Worm (Caenorhabditis elegans) whole organism, late embryonic: ENCODE results near the gene ttm-1.

Experiments used
- C08G9.2 ChIP-seq: sonication (generic microtip); optimal IDR thresholded peaks from 2 replicates; lab custom pipeline; 2016; ENCODE audit warnings: mild to moderate bottlenecking, missing genetic modification characterization, moderate library complexity, missing compliant biosample characterization
- C38D4.7 ChIP-seq: fragments of 200-800 bp; sonication (Bioruptor generic); optimal IDR thresholded peaks from 2 replicates; lab custom pipeline; 2018; ENCODE audit warnings: mild to moderate bottlenecking, missing genetic modification characterization, moderate library complexity, missing compliant biosample characterization
- K02D7.2 ChIP-seq: sonication (generic microtip); optimal IDR thresholded peaks from 2 replicates; lab custom pipeline; 2017; ENCODE audit warnings: mild to moderate bottlenecking, missing genetic modification characterization, missing compliant biosample characterization
- K09A11.1 ChIP-seq: sonication (generic microtip); optimal IDR thresholded peaks from 2 replicates; lab custom pipeline; 2017; ENCODE audit warnings: antibody characterized with exemption, mild to moderate bottlenecking, missing genetic modification characterization, missing compliant biosample characterization; ENCODE audit not compliant: insufficient read depth
- T23F11.4 ChIP-seq: fragments of 200-800 bp; sonication (Bioruptor generic); optimal IDR thresholded peaks from 2 replicates; lab custom pipeline; 2018; ENCODE audit warnings: mild to moderate bottlenecking, missing genetic modification characterization, missing compliant biosample characterization
- ahr-1 ChIP-seq: sonication (generic microtip); optimal IDR thresholded peaks from 2 replicates; lab custom pipeline; 2016; ENCODE audit warnings: missing genetic modification characterization, missing compliant biosample characterization
- ama-1 ChIP-seq: fragments of 150-350 bp; optimal IDR thresholded peaks from 2 replicates; lab custom pipeline; 2014
- ceh-14 ChIP-seq: sonication (generic microtip); optimal IDR thresholded peaks from 2 replicates; lab custom pipeline; 2016; ENCODE audit warnings: missing genotype, missing genetic modification characterization, missing compliant biosample characterization
- ceh-18 ChIP-seq: sonication (generic microtip); optimal IDR thresholded peaks from 2 replicates; lab custom pipeline; 2016; ENCODE audit warnings: missing genetic modification characterization, missing compliant biosample characterization
- ceh-2 ChIP-seq: sonication (generic microtip); optimal IDR thresholded peaks from 2 replicates; lab custom pipeline; 2016; ENCODE audit warnings: missing genotype, missing genetic modification characterization, missing compliant biosample characterization
- ceh-24 ChIP-seq: sonication (generic microtip); optimal IDR thresholded peaks from 2 replicates; lab custom pipeline; 2016; ENCODE audit warnings: mild to moderate bottlenecking, missing genetic modification characterization, missing compliant biosample characterization
- ceh-31 ChIP-seq: sonication (generic microtip); optimal IDR thresholded peaks from 2 replicates; lab custom pipeline; 2016; ENCODE audit warnings: missing genetic modification characterization, missing compliant biosample characterization
- ceh-34 ChIP-seq: sonication (generic microtip); optimal IDR thresholded peaks from 2 replicates; lab custom pipeline; 2016; ENCODE audit warnings: mild to moderate bottlenecking, missing genetic modification characterization, missing compliant biosample characterization
- ceh-45 ChIP-seq: fragments of 200-800 bp; sonication (Bioruptor generic); IDR thresholded peaks from 2 replicates; pipeline ENCODE4 v1.3.6; 2022; ENCODE audit warnings: missing genetic modification reagents, missing genetic modification characterization, missing compliant biosample characterization
- ceh-48 ChIP-seq: sonication (generic microtip); optimal IDR thresholded peaks from 2 replicates; lab custom pipeline; 2016; ENCODE audit warnings: missing genetic modification characterization, inconsistent platforms, missing compliant biosample characterization
- che-1 ChIP-seq: sonication (generic microtip); optimal IDR thresholded peaks from 2 replicates; lab custom pipeline; 2016; ENCODE audit warnings: mild to moderate bottlenecking, missing genetic modification characterization, missing compliant biosample characterization
- dve-1 ChIP-seq: sonication (generic microtip); optimal IDR thresholded peaks from 2 replicates; lab custom pipeline; 2017; ENCODE audit warnings: antibody characterized with exemption, mild to moderate bottlenecking, missing genetic modification characterization, missing compliant biosample characterization
- ets-4 ChIP-seq: sonication (generic microtip); optimal IDR thresholded peaks from 2 replicates; lab custom pipeline; 2016; ENCODE audit warnings: missing genetic modification characterization, missing compliant biosample characterization
- fax-1 ChIP-seq: sonication (generic microtip); optimal IDR thresholded peaks from 2 replicates; lab custom pipeline; 2016; ENCODE audit warnings: missing genotype, missing genetic modification characterization, missing compliant biosample characterization
- fkh-6 ChIP-seq: sonication (generic microtip); optimal IDR thresholded peaks from 2 replicates; lab custom pipeline; 2016; ENCODE audit warnings: missing genetic modification characterization, missing compliant biosample characterization
- hlh-30 ChIP-seq: sonication (generic microtip); optimal IDR thresholded peaks from 2 replicates; lab custom pipeline; 2017; ENCODE audit warnings: antibody characterized with exemption, missing genetic modification characterization, missing compliant biosample characterization; ENCODE audit not compliant: insufficient read depth
- hlh-6 ChIP-seq: sonication (generic microtip); optimal IDR thresholded peaks from 2 replicates; lab custom pipeline; 2016; ENCODE audit warnings: missing genotype, missing genetic modification characterization, missing compliant biosample characterization
- lim-6 ChIP-seq: sonication (generic microtip); optimal IDR thresholded peaks from 2 replicates; lab custom pipeline; 2016; ENCODE audit warnings: missing genetic modification characterization, missing compliant biosample characterization
- lin-11 ChIP-seq: fragments of 200-800 bp; sonication (Bioruptor generic); optimal IDR thresholded peaks from 2 replicates; lab custom pipeline; 2018; ENCODE audit warnings: mild to moderate bottlenecking, missing genetic modification characterization, missing compliant biosample characterization
- nfya-1 ChIP-seq: sonication (generic microtip); optimal IDR thresholded peaks from 2 replicates; lab custom pipeline; 2017; ENCODE audit warnings: missing genetic modification characterization, mild to moderate bottlenecking, missing compliant biosample characterization, antibody characterized with exemption, moderate library complexity
- nhr-232 ChIP-seq: sonication (generic microtip); optimal IDR thresholded peaks from 2 replicates; lab custom pipeline; 2016; ENCODE audit warnings: missing genetic modification characterization, missing compliant biosample characterization
- pag-3 ChIP-seq: sonication (generic microtip); optimal IDR thresholded peaks from 2 replicates; lab custom pipeline; 2016; ENCODE audit warnings: missing compliant biosample characterization, missing genetic modification characterization, borderline replicate concordance
- pax-1 ChIP-seq: fragments of 150-350 bp; optimal IDR thresholded peaks from 2 replicates; lab custom pipeline; 2014; ENCODE audit warnings: missing biosample characterization, missing genetic modification characterization
- pha-2 ChIP-seq: sonication (generic microtip); optimal IDR thresholded peaks from 2 replicates; lab custom pipeline; 2017; ENCODE audit warnings: mild to moderate bottlenecking, missing genetic modification characterization, missing compliant biosample characterization
- pha-4 ChIP-seq: fragments of 150-350 bp; optimal IDR thresholded peaks from 2 replicates; lab custom pipeline; 2018; ENCODE audit warnings: missing biosample characterization, missing genetic modification reagents, missing genetic modification characterization
- pqm-1 ChIP-seq: sonication (generic microtip); optimal IDR thresholded peaks from 2 replicates; lab custom pipeline; 2016; ENCODE audit warnings: missing genetic modification characterization, missing compliant biosample characterization
- ref-2 ChIP-seq: sonication (generic microtip); optimal IDR thresholded peaks from 2 replicates; lab custom pipeline; 2016; ENCODE audit warnings: missing genetic modification characterization, missing compliant biosample characterization
- sdc-2 ChIP-seq: sonication (generic microtip); optimal IDR thresholded peaks from 2 replicates; lab custom pipeline; 2016; ENCODE audit warnings: missing genotype, missing genetic modification characterization, missing compliant biosample characterization
- sox-2 ChIP-seq: fragments of 200-800 bp; sonication (Bioruptor generic); IDR thresholded peaks from 2 replicates; pipeline ENCODE4 v1.3.6; 2022; ENCODE audit warnings: missing genetic modification reagents, missing genetic modification characterization, missing compliant biosample characterization
- sox-4 ChIP-seq: sonication (generic microtip); optimal IDR thresholded peaks from 2 replicates; lab custom pipeline; 2017; ENCODE audit warnings: mild to moderate bottlenecking, missing genetic modification characterization, inconsistent platforms, missing compliant biosample characterization
- tbx-2 ChIP-seq: sonication (generic microtip); optimal IDR thresholded peaks from 2 replicates; lab custom pipeline; 2016; ENCODE audit warnings: missing genetic modification characterization, missing compliant biosample characterization
- unc-55 ChIP-seq: sonication (generic microtip); optimal IDR thresholded peaks from 2 replicates; lab custom pipeline; 2017; ENCODE audit warnings: missing biosample characterization, missing genetic modification reagents, missing genetic modification characterization
- zip-5 ChIP-seq: sonication (generic microtip); optimal IDR thresholded peaks from 2 replicates; lab custom pipeline; 2016; ENCODE audit warnings: missing genetic modification characterization, missing compliant biosample characterization
- ztf-16 ChIP-seq: sonication (generic microtip); optimal IDR thresholded peaks from 2 replicates; lab custom pipeline; 2017; ENCODE audit warnings: missing genetic modification characterization, missing compliant biosample characterization

Gene ttm-1

DNA sequence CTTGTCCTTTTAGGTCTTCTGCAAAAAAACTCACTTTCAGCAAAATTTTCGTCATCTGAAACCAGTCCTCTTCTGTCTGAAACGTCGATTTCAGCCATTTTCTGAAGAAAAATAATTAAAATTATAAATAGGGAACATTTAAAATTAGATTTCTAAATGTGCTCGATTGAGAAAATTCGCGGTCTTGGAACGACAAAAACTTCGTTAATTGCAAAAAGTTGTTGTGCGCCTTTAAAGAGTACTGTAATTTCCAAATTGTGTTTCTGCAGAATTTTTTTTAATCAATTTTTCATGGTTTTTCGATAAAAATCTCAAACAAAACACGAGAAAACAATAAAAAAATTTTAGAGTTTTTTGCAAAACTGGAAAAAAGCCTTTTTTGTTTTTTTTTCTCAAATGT is at the start of gene ttm-1:
ttm-1 (minus strand) TSS at position 101 of the 400 bp plus-strand sequence.
- TF ChIP-seq unc-55, result no peak
- no peak for TF ChIP-seq ceh-24 (tag; lab: Kevin White, UChicago)
- no peak for TF ChIP-seq che-1
- no peak for TF ChIP-seq ceh-14 (tag; lab: Kevin White, UChicago)
- TF ChIP-seq K09A11.1 (tag; lab: Kevin White, UChicago), result no peak
- no peak for TF ChIP-seq zip-5 (tag; lab: Kevin White, UChicago)
- no peak for TF ChIP-seq sox-4
- no peak for TF ChIP-seq pha-4
- no peak for TF ChIP-seq ztf-16 (tag; lab: Kevin White, UChicago)
- no peak for TF ChIP-seq ceh-2 (tag; lab: Kevin White, UChicago)
- no peak for TF ChIP-seq nhr-232 (tag; lab: Kevin White, UChicago)
- no peak for TF ChIP-seq pag-3 (tag; lab: Kevin White, UChicago)
- no peak for TF ChIP-seq sdc-2 (tag; lab: Kevin White, UChicago)
- TF ChIP-seq ceh-34 (tag; lab: Kevin White, UChicago), result no peak
- TF ChIP-seq T23F11.4 (GFP tag; lab: Kevin White, UChicago), result no peak
- no peak for TF ChIP-seq ama-1
- no peak for TF ChIP-seq lin-11 (tag; lab: Kevin White, UChicago)

DNA sequence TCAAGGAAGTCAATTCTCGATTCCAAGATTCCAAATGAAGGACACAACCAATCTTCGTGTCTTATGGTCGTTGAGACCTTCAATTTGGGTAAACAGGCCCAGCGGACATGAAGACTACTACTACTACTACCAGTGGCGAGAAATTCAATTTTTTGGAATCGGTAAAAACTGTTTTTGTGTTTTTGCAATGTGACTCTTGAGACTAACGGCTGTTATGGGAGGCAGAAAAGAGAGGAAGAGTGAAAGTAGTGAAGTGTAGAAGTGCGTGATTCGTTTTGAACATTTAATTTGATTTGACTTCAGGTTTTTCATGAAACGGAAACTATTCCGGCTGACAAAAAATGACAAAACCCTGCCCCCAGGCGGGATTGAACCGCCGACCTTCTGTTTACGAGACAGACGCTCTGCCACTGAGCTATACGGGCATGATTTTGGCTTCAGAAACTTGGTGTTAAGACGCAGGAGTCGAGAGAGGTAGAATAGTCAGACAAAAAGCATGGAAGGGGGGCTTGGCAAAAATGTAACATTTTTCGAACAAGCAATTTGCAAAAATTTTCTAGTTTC is 49.0 kb upstream of the ttm-1 start:
- TF ChIP-seq ceh-18 (tag; lab: Kevin White, UChicago) (peak; percentile 27), ref-2 (tag; lab: Kevin White, UChicago) (no peak), hlh-6 (tag; lab: Kevin White, UChicago) (peak; percentile 29), unc-55 (no peak), fkh-6 (tag; lab: Kevin White, UChicago) (no peak)

DNA sequence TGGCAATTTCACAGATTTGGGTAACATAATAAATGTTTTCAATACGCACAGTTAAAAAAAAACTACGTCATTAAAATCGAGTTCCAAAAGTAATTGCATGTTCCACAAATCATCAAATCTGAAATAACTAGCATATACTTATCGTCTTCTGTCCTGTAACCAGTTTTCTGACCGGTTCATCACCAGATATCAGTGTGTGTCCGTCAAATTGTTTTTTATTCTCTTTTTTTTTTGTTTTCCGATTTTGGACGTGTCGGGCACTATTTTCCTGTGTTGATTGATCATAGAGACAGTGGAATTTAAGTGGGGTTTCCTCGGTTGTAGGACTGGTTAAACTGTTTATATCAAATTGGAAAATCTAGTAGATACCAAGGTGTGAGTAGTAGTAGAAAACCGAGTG is 47.1 kb upstream of the ttm-1 start:
- TF ChIP-seq ceh-18 (tag; lab: Kevin White, UChicago) (no peak), ceh-48 (tag; lab: Kevin White, UChicago) (no peak), unc-55 (no peak), C38D4.7 (GFP tag; lab: Kevin White, UChicago) (no peak), C08G9.2 (tag; lab: Kevin White, UChicago) (no peak), ceh-45 (GFP tag; lab: Robert Waterston, UW) (no peak), nfya-1 (tag; lab: Kevin White, UChicago) (no peak), ahr-1 (no peak), K02D7.2 (tag; lab: Kevin White, UChicago) (no peak), lim-6 (tag; lab: Kevin White, UChicago) (no peak), ama-1 (no peak), fax-1 (tag; lab: Kevin White, UChicago) (no peak), ztf-16 (tag; lab: Kevin White, UChicago) (no peak), hlh-30 (tag; lab: Kevin White, UChicago) (no peak), pax-1 (tag; lab: Kevin White, UChicago) (no peak), sox-2 (GFP tag; lab: Robert Waterston, UW) (no peak), tbx-2 (tag; lab: Kevin White, UChicago) (no peak), nhr-232 (tag; lab: Kevin White, UChicago) (no peak), ceh-31 (no peak)
- TF ChIP-seq, all 69 proteins: peak for 0

DNA sequence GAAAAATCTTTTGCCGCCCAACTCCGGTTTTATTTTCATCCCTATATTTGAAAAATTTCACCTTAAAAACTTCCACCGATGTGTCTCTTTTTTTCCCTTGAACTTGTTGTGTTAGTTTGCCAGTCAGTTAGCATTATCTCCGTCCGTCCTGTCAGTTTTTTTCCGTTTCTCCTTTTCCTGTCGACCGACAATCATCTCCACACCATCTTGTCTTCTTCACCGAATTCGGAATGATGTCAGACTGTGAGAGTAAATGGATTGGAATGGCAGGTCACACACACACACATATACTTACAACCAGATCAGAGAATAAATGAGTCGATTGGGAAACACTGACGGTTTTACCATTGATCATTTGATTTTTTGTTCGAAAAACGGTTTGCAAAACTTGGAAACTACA is 45.1 kb upstream of the ttm-1 start:
- TF ChIP-seq C08G9.2 (tag; lab: Kevin White, UChicago) (no peak), pha-2 (no peak), dve-1 (tag; lab: Kevin White, UChicago) (no peak), pqm-1 (tag; lab: Kevin White, UChicago) (no peak), fkh-6 (tag; lab: Kevin White, UChicago) (no peak), ets-4 (tag; lab: Kevin White, UChicago) (no peak)
